Worm (Caenorhabditis elegans) whole organism, mixed stage, embryonic: ENCODE data around the gene aat-3.

Source experiments
- blmp-1 ChIP-seq: fragments of 150-350 bp; optimal IDR thresholded peaks from 2 replicates; lab custom pipeline; 2014; ENCODE audit warnings: missing biosample characterization, missing genetic modification characterization
- ceh-39 ChIP-seq: fragments of 150-350 bp; optimal IDR thresholded peaks from 2 replicates; lab custom pipeline; 2014; ENCODE audit warnings: missing biosample characterization, missing genetic modification characterization
- lin-13 ChIP-seq: fragments of 150-350 bp; optimal IDR thresholded peaks from 2 replicates; lab custom pipeline; 2014; ENCODE audit warnings: missing biosample characterization, missing genetic modification characterization
- lsy-2 ChIP-seq: fragments of 150-350 bp; optimal IDR thresholded peaks from 2 replicates; lab custom pipeline; 2014; ENCODE audit warnings: missing biosample characterization, missing genetic modification characterization
- mab-5 ChIP-seq: fragments of 150-350 bp; optimal IDR thresholded peaks from 2 replicates; lab custom pipeline; 2014; ENCODE audit warnings: missing biosample characterization, missing genetic modification characterization
- mep-1 ChIP-seq: fragments of 150-350 bp; optimal IDR thresholded peaks from 2 replicates; lab custom pipeline; 2017; ENCODE audit warnings: missing biosample characterization, missing genetic modification reagents, missing genetic modification characterization, inconsistent platforms
- nhr-12 ChIP-seq: fragments of 150-350 bp; optimal IDR thresholded peaks from 2 replicates; lab custom pipeline; 2014; ENCODE audit warnings: missing biosample characterization, missing genetic modification characterization
- nhr-237 ChIP-seq: fragments of 150-350 bp; optimal IDR thresholded peaks from 2 replicates; lab custom pipeline; 2014; ENCODE audit warnings: missing biosample characterization, missing genetic modification characterization
- nhr-76 ChIP-seq: sonication (generic microtip); optimal IDR thresholded peaks from 2 replicates; lab custom pipeline; 2017; ENCODE audit warnings: missing biosample characterization, missing genetic modification characterization
- pha-4 ChIP-seq: fragments of 150-350 bp; optimal IDR thresholded peaks from 2 replicates; lab custom pipeline; 2018; ENCODE audit warnings: missing biosample characterization, missing genetic modification reagents, missing genetic modification characterization
- snpc-4 ChIP-seq: fragments of 150-350 bp; optimal IDR thresholded peaks from 2 replicates; lab custom pipeline; 2014; ENCODE audit warnings: missing biosample characterization, missing genetic modification characterization
- sptf-1 ChIP-seq: sonication (generic microtip); optimal IDR thresholded peaks from 2 replicates; lab custom pipeline; 2017; ENCODE audit warnings: mild to moderate bottlenecking, missing genetic modification characterization, moderate library complexity, missing compliant biosample characterization
- unc-39 ChIP-seq: fragments of 150-350 bp; optimal IDR thresholded peaks from 2 replicates; lab custom pipeline; 2014; ENCODE audit warnings: missing biosample characterization, missing genetic modification characterization
- unc-62 ChIP-seq: fragments of 150-350 bp; optimal IDR thresholded peaks from 2 replicates; lab custom pipeline; 2014; ENCODE audit warnings: missing biosample characterization, missing genetic modification reagents, missing genetic modification characterization

DNA sequence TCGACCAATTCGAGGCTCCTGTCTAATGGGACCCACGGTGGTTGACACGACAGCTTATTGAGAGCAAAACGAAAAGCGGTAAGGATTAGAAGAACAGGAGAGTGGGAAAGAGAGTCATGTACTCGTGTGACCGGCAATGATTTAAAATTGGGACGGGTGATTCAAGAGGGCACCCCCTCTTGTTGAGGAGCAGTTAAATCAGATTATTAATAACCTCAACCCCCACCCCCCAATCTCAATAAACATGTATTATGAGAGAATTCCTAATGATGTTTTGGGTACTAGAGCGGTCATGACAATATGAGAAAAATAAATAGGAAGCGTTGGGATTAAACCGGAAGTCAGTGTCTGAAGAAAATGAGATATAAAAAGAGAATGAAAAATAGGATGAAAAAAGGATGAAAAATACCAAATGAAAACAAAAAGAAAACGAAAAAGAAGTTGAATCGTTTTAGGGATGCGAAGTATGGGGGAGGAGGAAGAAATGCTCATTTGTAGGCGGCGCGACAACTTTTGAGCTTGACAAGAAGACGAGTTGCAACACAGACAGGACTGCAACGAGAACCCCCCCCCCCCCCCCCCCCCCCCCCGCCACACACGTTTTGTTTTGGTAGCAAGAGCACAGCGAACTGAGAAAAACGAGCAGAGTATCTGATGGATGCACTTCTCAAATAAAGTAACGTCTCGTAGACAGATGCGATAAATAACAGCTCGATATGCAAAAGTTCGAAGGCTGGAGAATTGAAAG, 34.9 kb upstream of the aat-3 start:
- no peak for TF ChIP-seq ceh-39 (tag; lab: Kevin White, UChicago)
- TF ChIP-seq mep-1: no peak
- no peak for TF ChIP-seq unc-39 (tag; lab: Kevin White, UChicago)
- no peak for TF ChIP-seq blmp-1
- no peak for TF ChIP-seq sptf-1
- no peak for TF ChIP-seq lsy-2 (tag; lab: Kevin White, UChicago)
- no peak for TF ChIP-seq unc-62 (GFP tag; lab: Kevin White, UChicago)
- TF ChIP-seq nhr-237 (tag; lab: Kevin White, UChicago): no peak
- TF ChIP-seq pha-4 (tag; lab: Kevin White, UChicago): no peak
- TF ChIP-seq nhr-12: no peak
- TF ChIP-seq nhr-76 (tag; lab: Kevin White, UChicago): no peak
- TF ChIP-seq lin-13 (tag; lab: Kevin White, UChicago): no peak
- no peak for TF ChIP-seq mab-5 (tag; lab: Kevin White, UChicago)
- TF ChIP-seq snpc-4 (tag; lab: Kevin White, UChicago): no peak
